Worm (Caenorhabditis elegans) whole organism, L1 larva: ENCODE data around the gene C04G6.2.
"Not testable (repeated sequence)": the region's sequence is repeated elsewhere in the genome, so short reads cannot be mapped to it uniquely, and the experiment has no call there.

Experiments
- aha-1 ChIP-seq: fragments of 150-350 bp; optimal IDR thresholded peaks from 2 replicates; lab custom pipeline; 2014; ENCODE audit warnings: missing biosample characterization, missing genetic modification characterization
- aly-2 ChIP-seq: fragments of 150-350 bp; optimal IDR thresholded peaks from 2 replicates; lab custom pipeline; 2014; ENCODE audit warnings: missing biosample characterization, missing genetic modification characterization
- ceh-63 ChIP-seq: fragments of 200-800 bp; sonication (Bioruptor generic); optimal IDR thresholded peaks from 2 replicates; lab custom pipeline; 2018; ENCODE audit warnings: mild to moderate bottlenecking, missing genetic modification characterization, missing compliant biosample characterization
- ceh-82 ChIP-seq, 3 experiments: fragments of 150-350 bp in 1 of 3; sonication (generic microtip) in 2 of 3; optimal IDR thresholded peaks; 2 replicates each; lab custom pipeline; 2014 to 2017; ENCODE audit warnings: missing biosample characterization in 3 of 3, missing genetic modification characterization in 3 of 3
- dpl-1 ChIP-seq, 3 experiments: fragments of 150-350 bp in 2 of 3; sonication (generic microtip) in 1 of 3; optimal IDR thresholded peaks; 2 replicates each; lab custom pipeline; 2014 to 2017; ENCODE audit warnings: missing biosample characterization in 3 of 3, missing genetic modification characterization in 3 of 3, missing genetic modification reagents in 3 of 3
- dsc-1 ChIP-seq: sonication (generic microtip); optimal IDR thresholded peaks from 2 replicates; lab custom pipeline; 2016; ENCODE audit warnings: mild to moderate bottlenecking, missing genetic modification characterization, missing compliant biosample characterization
- efl-1 ChIP-seq, 4 experiments: fragments of 150-350 bp; optimal IDR thresholded peaks in 3 of 4; peaks in 1 of 4; 1 replicate in 1 of 4; 2 replicates in 3 of 4; lab custom pipeline; 2014; ENCODE audit warnings: missing biosample characterization in 2 of 4, missing genetic modification characterization in 2 of 4, missing genetic modification reagents in 2 of 4
- elt-2 ChIP-seq: sonication (generic microtip); optimal IDR thresholded peaks from 2 replicates; lab custom pipeline; 2016; ENCODE audit warnings: missing genetic modification characterization, mild to moderate bottlenecking, inconsistent platforms, missing compliant biosample characterization, missing genetic modification reagents
- ets-5 ChIP-seq: fragments of 200-800 bp; sonication (Bioruptor generic); IDR thresholded peaks from 2 replicates; pipeline ENCODE4 v1.3.6; 2022; ENCODE audit warnings: missing genetic modification characterization, missing compliant biosample characterization
- fkh-4 ChIP-seq: sonication (generic microtip); optimal IDR thresholded peaks from 2 replicates; lab custom pipeline; 2016; ENCODE audit warnings: missing compliant biosample characterization, missing genetic modification characterization, borderline replicate concordance
- grh-1 ChIP-seq: fragments of 200-800 bp; sonication (Bioruptor generic); IDR thresholded peaks from 2 replicates; pipeline ENCODE4 v1.3.6; 2022; ENCODE audit warnings: missing genetic modification reagents, missing genetic modification characterization, missing compliant biosample characterization
- hlh-4 ChIP-seq: sonication (generic microtip); optimal IDR thresholded peaks from 2 replicates; lab custom pipeline; 2016; ENCODE audit warnings: mild to moderate bottlenecking, missing genetic modification characterization, missing compliant biosample characterization
- hpl-2 ChIP-seq: fragments of 150-350 bp; optimal IDR thresholded peaks from 2 replicates; lab custom pipeline; 2014; ENCODE audit warnings: missing biosample characterization, missing genetic modification reagents, missing genetic modification characterization
- irx-1 ChIP-seq: sonication (generic microtip); optimal IDR thresholded peaks from 2 replicates; lab custom pipeline; 2016; ENCODE audit warnings: missing genetic modification characterization, missing compliant biosample characterization
- lin-15B ChIP-seq: fragments of 150-350 bp; sonication (generic microtip); optimal IDR thresholded peaks from 3 replicates; lab custom pipeline; 2014; ENCODE audit warnings: missing biosample characterization, missing genetic modification characterization
- lin-39 ChIP-seq: fragments of 150-350 bp; optimal IDR thresholded peaks from 2 replicates; lab custom pipeline; 2014; ENCODE audit warnings: missing biosample characterization, missing genetic modification reagents, missing genetic modification characterization
- lir-3 ChIP-seq: sonication (generic microtip); optimal IDR thresholded peaks from 2 replicates; lab custom pipeline; 2016; ENCODE audit warnings: mild to moderate bottlenecking, missing genetic modification characterization, moderate library complexity, missing compliant biosample characterization; ENCODE audit not compliant: poor library complexity
- mab-9 ChIP-seq: fragments of 200-800 bp; sonication (Bioruptor generic); IDR thresholded peaks from 2 replicates; pipeline ENCODE4 v1.3.6; 2022; ENCODE audit warnings: missing genetic modification reagents, missing genetic modification characterization, missing compliant biosample characterization
- mef-2 ChIP-seq: fragments of 150-350 bp; optimal IDR thresholded peaks from 2 replicates; lab custom pipeline; 2014; ENCODE audit warnings: missing biosample characterization, missing genetic modification characterization
- mep-1 ChIP-seq: fragments of 150-350 bp; optimal IDR thresholded peaks from 2 replicates; lab custom pipeline; 2014; ENCODE audit warnings: missing biosample characterization, missing genetic modification characterization
- nhr-11 ChIP-seq: fragments of 150-350 bp; optimal IDR thresholded peaks from 2 replicates; lab custom pipeline; 2014; ENCODE audit warnings: missing biosample characterization, missing genetic modification characterization
- nhr-19 ChIP-seq: fragments of 200-800 bp; sonication (Bioruptor generic); conservative IDR thresholded peaks from 2 replicates; pipeline ENCODE4 v1.3.6; 2022; ENCODE audit warnings: missing genetic modification characterization, missing compliant biosample characterization
- nhr-20 ChIP-seq: sonication (generic microtip); optimal IDR thresholded peaks from 2 replicates; lab custom pipeline; 2016; ENCODE audit warnings: mild to moderate bottlenecking, missing genetic modification characterization, missing compliant biosample characterization
- nhr-77 ChIP-seq: fragments of 150-350 bp; optimal IDR thresholded peaks from 2 replicates; lab custom pipeline; 2014; ENCODE audit warnings: missing biosample characterization, missing genetic modification characterization
- pqm-1 ChIP-seq: sonication (generic microtip); optimal IDR thresholded peaks from 3 replicates; lab custom pipeline; 2017; ENCODE audit warnings: missing biosample characterization, missing genetic modification characterization
- snpc-4 ChIP-seq: fragments of 150-350 bp; optimal IDR thresholded peaks from 2 replicates; lab custom pipeline; 2014; ENCODE audit warnings: missing biosample characterization, missing genetic modification characterization
- snu-23 ChIP-seq: sonication (generic microtip); optimal IDR thresholded peaks from 2 replicates; lab custom pipeline; 2016; ENCODE audit warnings: missing genetic modification characterization, missing compliant biosample characterization
- sox-4 ChIP-seq: sonication (generic microtip); optimal IDR thresholded peaks from 2 replicates; lab custom pipeline; 2016; ENCODE audit warnings: missing genetic modification characterization, missing compliant biosample characterization
- sptf-1 ChIP-seq: fragments of 150-350 bp; optimal IDR thresholded peaks from 2 replicates; lab custom pipeline; 2014; ENCODE audit warnings: missing biosample characterization, missing genetic modification characterization
- tbx-2 ChIP-seq: sonication (generic microtip); optimal IDR thresholded peaks from 2 replicates; lab custom pipeline; 2016; ENCODE audit warnings: missing genetic modification characterization, missing compliant biosample characterization
- tlp-1 ChIP-seq: fragments of 150-350 bp; optimal IDR thresholded peaks from 2 replicates; lab custom pipeline; 2014; ENCODE audit warnings: missing biosample characterization, missing genetic modification characterization
- unc-130 ChIP-seq: fragments of 150-350 bp; optimal IDR thresholded peaks from 2 replicates; lab custom pipeline; 2017; ENCODE audit warnings: missing biosample characterization, missing genetic modification characterization, inconsistent platforms
- unc-30 ChIP-seq: sonication (generic microtip); optimal IDR thresholded peaks from 2 replicates; lab custom pipeline; 2017; ENCODE audit warnings: missing biosample characterization, missing genetic modification characterization
- vab-15 ChIP-seq: sonication (generic microtip); optimal IDR thresholded peaks from 2 replicates; lab custom pipeline; 2017; ENCODE audit warnings: missing genotype, mild to moderate bottlenecking, missing genetic modification characterization, missing compliant biosample characterization
- zag-1 ChIP-seq: fragments of 150-350 bp; optimal IDR thresholded peaks from 2 replicates; lab custom pipeline; 2014; ENCODE audit warnings: missing biosample characterization, missing genetic modification characterization
- ztf-4 ChIP-seq: fragments of 150-350 bp; optimal IDR thresholded peaks from 2 replicates; lab custom pipeline; 2014; ENCODE audit warnings: missing biosample characterization, missing genetic modification characterization

The C04G6.2 gene

ce11 chrII:5105020-5105419, 12.0 kb downstream of the C04G6.2 start (continued):
- TF ChIP-seq nhr-20 (tag; lab: Kevin White, UChicago) = peak; percentile 72
- no peak for TF ChIP-seq ets-5 (GFP tag; lab: Robert Waterston, UW)
- no peak for TF ChIP-seq aha-1
- peak; percentile 78 for TF ChIP-seq mep-1 (tag; lab: Kevin White, UChicago)
- TF ChIP-seq hpl-2 = no peak
- peak; percentile 37 for TF ChIP-seq snpc-4 (tag; lab: Kevin White, UChicago)
- no peak for TF ChIP-seq lin-39 (tag; lab: Kevin White, UChicago)
- no peak for TF ChIP-seq ztf-4 (tag; lab: Kevin White, UChicago)
- peak; percentile 5 for TF ChIP-seq irx-1
- no peak for TF ChIP-seq sptf-1 (tag; lab: Kevin White, UChicago)
- peak; percentile 55 for TF ChIP-seq tbx-2
- no peak for TF ChIP-seq tlp-1 (tag; lab: Kevin White, UChicago)
- TF ChIP-seq dpl-1 (GFP tag; optimal IDR thresholded peaks at IDR 0.05; lab: Kevin White, UChicago) = peak in 2 of 3 experiments; percentile 57 to 68
- no peak for TF ChIP-seq ceh-63 (GFP tag; lab: Kevin White, UChicago)
- TF ChIP-seq snu-23 = peak; percentile 76
- peak; percentile 68 for TF ChIP-seq nhr-19 (GFP tag; lab: Robert Waterston, UW)
- TF ChIP-seq elt-2 (tag; lab: Kevin White, UChicago) = peak; percentile 79
- peak; percentile 78 for TF ChIP-seq aly-2 (tag; lab: Kevin White, UChicago)
- TF ChIP-seq unc-30 (tag; lab: Kevin White, UChicago) = no peak
- TF ChIP-seq vab-15 (tag; lab: Kevin White, UChicago) = peak; percentile 34
- TF ChIP-seq efl-1 (optimal IDR thresholded peaks at IDR 0.05; lab: Kevin White, UChicago) = peak; percentile 67 to 75
- peak; percentile 55 to 95 for TF ChIP-seq efl-1 (GFP tag; optimal IDR thresholded peaks at IDR 0.05 in 1 of 2; lab: Kevin White, UChicago)
- peak; percentile 43 to 78 (median 52) for TF ChIP-seq ceh-82 (tag; optimal IDR thresholded peaks at IDR 0.05; lab: Kevin White, UChicago)
- 0 out of 2 replicates have a peak, but pooled peaks have one; percentile 38 for TF ChIP-seq mab-9 (GFP tag; lab: Robert Waterston, UW)
- TF ChIP-seq, all 84 proteins: peak for 46

- TF ChIP-seq elt-2 (tag; lab: Kevin White, UChicago) (peak; percentile 82), efl-1 (optimal IDR thresholded peaks at IDR 0.05; lab: Kevin White, UChicago) (no peak), efl-1 (GFP tag; optimal IDR thresholded peaks at IDR 0.05 in 1 of 2; lab: Kevin White, UChicago) (peak in 1 of 2 experiments; percentile 72), pqm-1 (tag; lab: Kevin White, UChicago) (no peak)
Measured at ce11 chrII:5109693-5110092, 16.7 kb downstream of the C04G6.2 start, which contains the start of gene F09C12.2. Gene F09C12.2 (plus strand): TSS chrII:5110012.

- no peak for TF ChIP-seq dsc-1 (tag; lab: Kevin White, UChicago)
Measured at ce11 chrII:5112082-5112481, 19.1 kb downstream of the C04G6.2 start, which contains the start of gene F09C12.8. Gene F09C12.8 (plus strand): TSS chrII:5112382.

- TF ChIP-seq nhr-77, lin-39, unc-30 (tag; lab: Kevin White, UChicago): not testable (repeated sequence)
Measured at ce11 chrII:5115235-5115634, 22.2 kb downstream of the C04G6.2 start, which contains the start of gene msp-74. Gene msp-74 (minus strand): TSS chrII:5115335.

- no peak for TF ChIP-seq grh-1
- TF ChIP-seq irx-1 = no peak
- no peak for TF ChIP-seq sox-4
- TF ChIP-seq lin-15B (tag; lab: Kevin White, UChicago) = no peak
- TF ChIP-seq hlh-4 (tag; lab: Kevin White, UChicago) = no peak
- TF ChIP-seq ceh-82 (tag; optimal IDR thresholded peaks at IDR 0.05; lab: Kevin White, UChicago) = no peak
- no peak for TF ChIP-seq unc-130 (tag; lab: Kevin White, UChicago)
Measured at ce11 chrII:5115733-5116132, 22.7 kb downstream of the C04G6.2 start, which contains the start of gene srsy-1. Gene srsy-1 (plus strand): TSS chrII:5116033.

- TF ChIP-seq zag-1 (tag; lab: Kevin White, UChicago) (no peak), fkh-4 (tag; lab: Kevin White, UChicago) (no peak), mef-2 (tag; lab: Kevin White, UChicago) (no peak), nhr-11 (no peak), hpl-2 (no peak), lir-3 (tag; lab: Kevin White, UChicago) (no peak), hlh-4 (tag; lab: Kevin White, UChicago) (no peak), nhr-77 (tag; lab: Kevin White, UChicago) (no peak)
Measured at ce11 chrII:5120612-5121011, 27.6 kb downstream of the C04G6.2 start.
